Worm (Caenorhabditis elegans) whole organism, L1 larva: ENCODE measurements around the gene ZC513.3.

Source experiments
- aly-2 ChIP-seq: fragments of 150-350 bp; optimal IDR thresholded peaks from 2 replicates; lab custom pipeline; 2014; ENCODE audit warnings: missing biosample characterization, missing genetic modification characterization
- fos-1 ChIP-seq: fragments of 150-350 bp; optimal IDR thresholded peaks from 2 replicates; lab custom pipeline; 2014; ENCODE audit warnings: missing biosample characterization, missing genetic modification characterization
- lin-13 ChIP-seq: fragments of 150-350 bp; optimal IDR thresholded peaks from 2 replicates; lab custom pipeline; 2014; ENCODE audit warnings: missing biosample characterization, missing genetic modification reagents, missing genetic modification characterization
- lin-39 ChIP-seq: fragments of 150-350 bp; optimal IDR thresholded peaks from 2 replicates; lab custom pipeline; 2014; ENCODE audit warnings: missing biosample characterization, missing genetic modification reagents, missing genetic modification characterization
- lsy-2 ChIP-seq, 2 experiments: fragments of 150-350 bp; optimal IDR thresholded peaks; 2 replicates each; lab custom pipeline; 2014; ENCODE audit warnings: missing biosample characterization in 2 of 2, missing genetic modification characterization in 2 of 2
- nhr-11 ChIP-seq: fragments of 150-350 bp; optimal IDR thresholded peaks from 2 replicates; lab custom pipeline; 2014; ENCODE audit warnings: missing biosample characterization, missing genetic modification characterization
- nhr-20 ChIP-seq: sonication (generic microtip); optimal IDR thresholded peaks from 2 replicates; lab custom pipeline; 2016; ENCODE audit warnings: mild to moderate bottlenecking, missing genetic modification characterization, missing compliant biosample characterization
- pqm-1 ChIP-seq: sonication (generic microtip); optimal IDR thresholded peaks from 3 replicates; lab custom pipeline; 2017; ENCODE audit warnings: missing biosample characterization, missing genetic modification characterization
- snpc-4 ChIP-seq: fragments of 150-350 bp; optimal IDR thresholded peaks from 2 replicates; lab custom pipeline; 2014; ENCODE audit warnings: missing biosample characterization, missing genetic modification characterization
- ztf-11 ChIP-seq, 2 experiments: sonication (generic microtip); optimal IDR thresholded peaks; 2 replicates each; lab custom pipeline; 2016 to 2017; ENCODE audit warnings: missing genetic modification characterization in 2 of 2, missing biosample characterization in 1 of 2, missing compliant biosample characterization in 1 of 2

ce11 chrV:8039085-8039525, 7.7 kb upstream of the ZC513.3 start:
- no peak for TF ChIP-seq fos-1 (tag; lab: Kevin White, UChicago)
- no peak for TF ChIP-seq snpc-4 (tag; lab: Kevin White, UChicago)
- no peak for TF ChIP-seq lin-39 (tag; lab: Kevin White, UChicago)
- no peak for TF ChIP-seq aly-2 (tag; lab: Kevin White, UChicago)
- no peak for TF ChIP-seq lin-13
- no peak for TF ChIP-seq nhr-11 (tag; lab: Kevin White, UChicago)
- no peak for TF ChIP-seq pqm-1 (tag; lab: Kevin White, UChicago)
- TF ChIP-seq ztf-11 (tag; optimal IDR thresholded peaks at IDR 0.05; lab: Kevin White, UChicago), result no peak
- peak; percentile 48 for TF ChIP-seq nhr-20
- TF ChIP-seq lsy-2 (tag; optimal IDR thresholded peaks at IDR 0.05; lab: Kevin White, UChicago), result peak; percentile 30 to 32
